Worm (Caenorhabditis elegans): ENCODE measurements around the gene sel-15.
A peak's percentile ranks its signal among the peaks of the same experiment; 100 is the strongest.

Gene sel-15

ce11 chrIII:675413-675812 is 20.9 kb downstream of the sel-15 start:
- TF ChIP-seq ceh-82 (tag; optimal IDR thresholded peaks at IDR 0.05) (peak in 1 of 3 experiments; percentile 36), ama-1 (optimal IDR thresholded peaks at IDR 0.05) (no peak), fkh-10 (GFP tag; optimal IDR thresholded peaks at IDR 0.05) (peak; percentile 47), efl-1 (optimal IDR thresholded peaks at IDR 0.05) (no peak), efl-1 (GFP tag; optimal IDR thresholded peaks at IDR 0.05 in 1 of 2) (peak in 1 of 2 experiments; percentile 3), lsy-2 (tag; optimal IDR thresholded peaks at IDR 0.05) (peak; percentile 2 to 31), dpl-1 (GFP tag; optimal IDR thresholded peaks at IDR 0.05) (peak in 1 of 3 experiments; percentile 9), snu-23 (GFP tag; optimal IDR thresholded peaks at IDR 0.05) (peak; percentile 20), hpl-2 (GFP tag; optimal IDR thresholded peaks at IDR 0.05) (no peak), fos-1 (tag; optimal IDR thresholded peaks at IDR 0.05) (no peak), lin-14 (GFP tag; optimal IDR thresholded peaks at IDR 0.05) (peak; percentile 76), efl-3 (GFP tag; optimal IDR thresholded peaks at IDR 0.05) (no peak), nhr-20 (tag; optimal IDR thresholded peaks at IDR 0.05) (no peak), ces-1 (GFP tag; optimal IDR thresholded peaks at IDR 0.05) (peak; percentile 82), ceh-88 (GFP tag; IDR thresholded peaks at IDR 0.05) (no peak), nhr-47 (tag; optimal IDR thresholded peaks at IDR 0.05) (peak; percentile 37), mdl-1 (tag; optimal IDR thresholded peaks at IDR 0.05) (no peak), nhr-71 (tag; optimal IDR thresholded peaks at IDR 0.05) (peak; percentile 29), zag-1 (tag; optimal IDR thresholded peaks at IDR 0.05) (no peak)

ce11 chrIII:670994-671393 is 25.3 kb downstream of the sel-15 start:
- TF ChIP-seq Y116A8C.19 (tag; optimal IDR thresholded peaks at IDR 0.05; ENCODE audit: borderline replicate concordance) (no peak), fos-1 (tag; optimal IDR thresholded peaks at IDR 0.05) (no peak), ceh-90 (tag; optimal IDR thresholded peaks at IDR 0.05) (no peak), isw-1 (GFP tag; IDR thresholded peaks at IDR 0.05) (peak; percentile 62), ceh-8 (GFP tag; optimal IDR thresholded peaks at IDR 0.05) (peak; percentile 16), mef-2 (tag; optimal IDR thresholded peaks at IDR 0.05) (peak; percentile 83), C04F5.9 (tag; optimal IDR thresholded peaks at IDR 0.05) (no peak), unc-30 (tag; optimal IDR thresholded peaks at IDR 0.05) (no peak), jun-1 (tag; optimal IDR thresholded peaks at IDR 0.05) (no peak), nhr-12 (tag; optimal IDR thresholded peaks at IDR 0.05) (no peak), lin-13 (GFP tag; optimal IDR thresholded peaks at IDR 0.05) (no peak), snpc-4 (tag; optimal IDR thresholded peaks at IDR 0.05) (no peak), zip-4 (GFP tag; optimal IDR thresholded peaks at IDR 0.05) (no peak), mdl-1 (tag; optimal IDR thresholded peaks at IDR 0.05) (peak in 1 of 2 experiments; percentile 2), dsc-1 (tag; optimal IDR thresholded peaks at IDR 0.05) (peak; percentile 17), blmp-1 (tag; optimal IDR thresholded peaks at IDR 0.05) (no peak), nhr-19 (GFP tag; conservative IDR thresholded peaks at IDR 0.05) (0 out of 2 replicates have a peak, but pooled peaks have one; percentile 19), nhr-85 (tag) (no peak), zag-1 (tag; optimal IDR thresholded peaks at IDR 0.05) (no peak), pqm-1 (tag; optimal IDR thresholded peaks at IDR 0.05) (no peak), nhr-77 (tag; optimal IDR thresholded peaks at IDR 0.05) (no peak), swsn-7 (tag; optimal IDR thresholded peaks at IDR 0.05) (peak; percentile 73), vab-15 (tag; optimal IDR thresholded peaks at IDR 0.05) (no peak), unc-98 (GFP tag; IDR thresholded peaks at IDR 0.05) (no peak), ces-1 (GFP tag; optimal IDR thresholded peaks at IDR 0.05) (peak; percentile 87), egl-27 (tag; optimal IDR thresholded peaks at IDR 0.05) (no peak), nhr-11 (tag; optimal IDR thresholded peaks at IDR 0.05) (no peak), aly-2 (tag; optimal IDR thresholded peaks at IDR 0.05) (no peak), xbp-1 (tag; optimal IDR thresholded peaks at IDR 0.05) (peak; percentile 39), sox-4 (tag; optimal IDR thresholded peaks at IDR 0.05) (no peak), unc-62 (GFP tag; optimal IDR thresholded peaks at IDR 0.05) (no peak), efl-3 (GFP tag; optimal IDR thresholded peaks at IDR 0.05) (no peak), nhr-84 (tag; optimal IDR thresholded peaks at IDR 0.05) (no peak), egl-13 (tag; optimal IDR thresholded peaks at IDR 0.05) (peak; percentile 75), snu-23 (GFP tag; optimal IDR thresholded peaks at IDR 0.05) (peak; percentile 57), sptf-1 (tag; optimal IDR thresholded peaks at IDR 0.05) (no peak), nhr-71 (tag; optimal IDR thresholded peaks at IDR 0.05) (peak; percentile 81), dpl-1 (GFP tag; optimal IDR thresholded peaks at IDR 0.05) (peak in 1 of 3 experiments; percentile 19), efl-1 (optimal IDR thresholded peaks at IDR 0.05) (peak; percentile 21 to 25), efl-1 (GFP tag; optimal IDR thresholded peaks at IDR 0.05 in 1 of 2) (no peak), tlp-1 (tag; optimal IDR thresholded peaks at IDR 0.05) (no peak), nhr-20 (tag; optimal IDR thresholded peaks at IDR 0.05) (peak; percentile 17), unc-86 (tag; optimal IDR thresholded peaks at IDR 0.05) (peak; percentile 78), lin-35 (GFP tag; optimal IDR thresholded peaks at IDR 0.05) (peak in 1 of 2 experiments; percentile 47)

Measured in whole organism, L1 larva.